Worm (Caenorhabditis elegans) whole organism, L1 larva: ENCODE measurements around the gene nhr-177.

Source experiments
- Y116A8C.19 ChIP-seq: sonication (generic microtip); optimal IDR thresholded peaks from 2 replicates; lab custom pipeline; 2016; ENCODE audit warnings: missing compliant biosample characterization, missing genetic modification characterization, borderline replicate concordance
- alr-1 ChIP-seq: fragments of 200-800 bp; sonication (Bioruptor generic); optimal IDR thresholded peaks from 2 replicates; lab custom pipeline; 2018; ENCODE audit warnings: borderline replicate concordance, mild to moderate bottlenecking, missing genetic modification characterization, missing compliant biosample characterization
- aly-2 ChIP-seq: fragments of 150-350 bp; optimal IDR thresholded peaks from 2 replicates; lab custom pipeline; 2014; ENCODE audit warnings: missing biosample characterization, missing genetic modification characterization
- ceh-63 ChIP-seq: fragments of 200-800 bp; sonication (Bioruptor generic); optimal IDR thresholded peaks from 2 replicates; lab custom pipeline; 2018; ENCODE audit warnings: mild to moderate bottlenecking, missing genetic modification characterization, missing compliant biosample characterization
- ceh-8 ChIP-seq: fragments of 200-800 bp; sonication (Bioruptor generic); optimal IDR thresholded peaks from 2 replicates; lab custom pipeline; 2018; ENCODE audit warnings: mild to moderate bottlenecking, missing genetic modification characterization, moderate library complexity, missing compliant biosample characterization
- ceh-82 ChIP-seq, 3 experiments: fragments of 150-350 bp in 1 of 3; sonication (generic microtip) in 2 of 3; optimal IDR thresholded peaks; 2 replicates each; lab custom pipeline; 2014 to 2017; ENCODE audit warnings: missing biosample characterization in 3 of 3, missing genetic modification characterization in 3 of 3
- efl-1 ChIP-seq, 4 experiments: fragments of 150-350 bp; optimal IDR thresholded peaks in 3 of 4; peaks in 1 of 4; 1 replicate in 1 of 4; 2 replicates in 3 of 4; lab custom pipeline; 2014; ENCODE audit warnings: missing biosample characterization in 2 of 4, missing genetic modification characterization in 2 of 4, missing genetic modification reagents in 2 of 4
- efl-3 ChIP-seq: fragments of 200-800 bp; sonication (Bioruptor generic); optimal IDR thresholded peaks from 2 replicates; lab custom pipeline; 2018; ENCODE audit warnings: mild to moderate bottlenecking, missing genetic modification characterization, missing compliant biosample characterization
- egl-13 ChIP-seq: sonication (generic microtip); optimal IDR thresholded peaks from 2 replicates; lab custom pipeline; 2016; ENCODE audit warnings: missing genotype, missing genetic modification reagents, missing genetic modification characterization, missing compliant biosample characterization
- elt-3 ChIP-seq, 6 experiments: fragments of 150-350 bp in 1 of 6; sonication (generic microtip); optimal IDR thresholded peaks; 2 replicates each; lab custom pipeline; 2017 to 2018; ENCODE audit warnings: missing biosample characterization in 6 of 6, missing genetic modification characterization in 6 of 6, inconsistent platforms in 1 of 6
- ets-5 ChIP-seq: fragments of 200-800 bp; sonication (Bioruptor generic); IDR thresholded peaks from 2 replicates; pipeline ENCODE4 v1.3.6; 2022; ENCODE audit warnings: missing genetic modification characterization, missing compliant biosample characterization
- fkh-10 ChIP-seq: sonication (generic microtip); optimal IDR thresholded peaks from 2 replicates; lab custom pipeline; 2017; ENCODE audit warnings: missing biosample characterization, missing genetic modification reagents, missing genetic modification characterization
- fkh-8 ChIP-seq: sonication (generic microtip); optimal IDR thresholded peaks from 2 replicates; lab custom pipeline; 2016; ENCODE audit warnings: mild to moderate bottlenecking, missing genetic modification characterization, missing compliant biosample characterization
- fos-1 ChIP-seq: fragments of 150-350 bp; optimal IDR thresholded peaks from 2 replicates; lab custom pipeline; 2014; ENCODE audit warnings: missing biosample characterization, missing genetic modification characterization
- hlh-4 ChIP-seq: sonication (generic microtip); optimal IDR thresholded peaks from 2 replicates; lab custom pipeline; 2016; ENCODE audit warnings: mild to moderate bottlenecking, missing genetic modification characterization, missing compliant biosample characterization
- hpl-2 ChIP-seq: fragments of 150-350 bp; optimal IDR thresholded peaks from 2 replicates; lab custom pipeline; 2014; ENCODE audit warnings: missing biosample characterization, missing genetic modification reagents, missing genetic modification characterization
- lin-14 ChIP-seq: fragments of 200-800 bp; sonication (Bioruptor generic); optimal IDR thresholded peaks from 2 replicates; lab custom pipeline; 2018; ENCODE audit warnings: mild to moderate bottlenecking, missing genetic modification characterization, moderate library complexity, missing compliant biosample characterization
- lin-35 ChIP-seq, 2 experiments: fragments of 150-350 bp; optimal IDR thresholded peaks; 2 replicates each; lab custom pipeline; 2014; ENCODE audit warnings: missing biosample characterization in 2 of 2, missing genetic modification characterization in 2 of 2, missing genetic modification reagents in 2 of 2
- lir-3 ChIP-seq: sonication (generic microtip); optimal IDR thresholded peaks from 2 replicates; lab custom pipeline; 2016; ENCODE audit warnings: mild to moderate bottlenecking, missing genetic modification characterization, moderate library complexity, missing compliant biosample characterization; ENCODE audit not compliant: poor library complexity
- lsy-2 ChIP-seq, 2 experiments: fragments of 150-350 bp; optimal IDR thresholded peaks; 2 replicates each; lab custom pipeline; 2014; ENCODE audit warnings: missing biosample characterization in 2 of 2, missing genetic modification characterization in 2 of 2
- mab-9 ChIP-seq: fragments of 200-800 bp; sonication (Bioruptor generic); IDR thresholded peaks from 2 replicates; pipeline ENCODE4 v1.3.6; 2022; ENCODE audit warnings: missing genetic modification reagents, missing genetic modification characterization, missing compliant biosample characterization
- mdl-1 ChIP-seq, 2 experiments: fragments of 150-350 bp; optimal IDR thresholded peaks; 2 replicates each; lab custom pipeline; 2014 to 2017; ENCODE audit warnings: missing biosample characterization in 2 of 2, missing genetic modification characterization in 2 of 2, inconsistent platforms in 1 of 2
- mef-2 ChIP-seq: fragments of 150-350 bp; optimal IDR thresholded peaks from 2 replicates; lab custom pipeline; 2014; ENCODE audit warnings: missing biosample characterization, missing genetic modification characterization
- mep-1 ChIP-seq: fragments of 150-350 bp; optimal IDR thresholded peaks from 2 replicates; lab custom pipeline; 2014; ENCODE audit warnings: missing biosample characterization, missing genetic modification characterization
- nhr-11 ChIP-seq: fragments of 150-350 bp; optimal IDR thresholded peaks from 2 replicates; lab custom pipeline; 2014; ENCODE audit warnings: missing biosample characterization, missing genetic modification characterization
- nhr-12 ChIP-seq: sonication (generic microtip); optimal IDR thresholded peaks from 2 replicates; lab custom pipeline; 2017; ENCODE audit warnings: missing biosample characterization, missing genetic modification characterization
- nhr-19 ChIP-seq: fragments of 200-800 bp; sonication (Bioruptor generic); conservative IDR thresholded peaks from 2 replicates; pipeline ENCODE4 v1.3.6; 2022; ENCODE audit warnings: missing genetic modification characterization, missing compliant biosample characterization
- nhr-77 ChIP-seq: fragments of 150-350 bp; optimal IDR thresholded peaks from 2 replicates; lab custom pipeline; 2014; ENCODE audit warnings: missing biosample characterization, missing genetic modification characterization
- nhr-84 ChIP-seq: sonication (generic microtip); optimal IDR thresholded peaks from 2 replicates; lab custom pipeline; 2017; ENCODE audit warnings: missing biosample characterization, missing genetic modification characterization
- nhr-85 ChIP-seq: sonication (generic microtip); peaks from one replicate; lab custom pipeline; 2016; ENCODE audit warnings: missing genetic modification characterization, inconsistent platforms, missing compliant biosample characterization
- pag-3 ChIP-seq: sonication (generic microtip); optimal IDR thresholded peaks from 2 replicates; lab custom pipeline; 2017; ENCODE audit warnings: missing genetic modification characterization, mild to moderate bottlenecking, missing compliant biosample characterization, antibody characterized with exemption, borderline replicate concordance; ENCODE audit not compliant: insufficient read depth
- pax-3 ChIP-seq: fragments of 200-800 bp; sonication (Bioruptor generic); optimal IDR thresholded peaks from 2 replicates; lab custom pipeline; 2018; ENCODE audit warnings: mild to moderate bottlenecking, missing genetic modification characterization, moderate library complexity, missing compliant biosample characterization
- pqm-1 ChIP-seq: sonication (generic microtip); optimal IDR thresholded peaks from 3 replicates; lab custom pipeline; 2017; ENCODE audit warnings: missing biosample characterization, missing genetic modification characterization
- skn-1 ChIP-seq: fragments of 150-350 bp; optimal IDR thresholded peaks from 2 replicates; lab custom pipeline; 2014; ENCODE audit warnings: missing biosample characterization, missing genetic modification characterization
- snpc-4 ChIP-seq: fragments of 150-350 bp; optimal IDR thresholded peaks from 2 replicates; lab custom pipeline; 2014; ENCODE audit warnings: missing biosample characterization, missing genetic modification characterization
- sptf-1 ChIP-seq: fragments of 150-350 bp; optimal IDR thresholded peaks from 2 replicates; lab custom pipeline; 2014; ENCODE audit warnings: missing biosample characterization, missing genetic modification characterization
- sup-37 ChIP-seq: fragments of 200-800 bp; sonication (Bioruptor generic); optimal IDR thresholded peaks from 2 replicates; lab custom pipeline; 2018; ENCODE audit warnings: mild to moderate bottlenecking, missing genetic modification characterization, missing compliant biosample characterization
- unc-30 ChIP-seq: sonication (generic microtip); optimal IDR thresholded peaks from 2 replicates; lab custom pipeline; 2017; ENCODE audit warnings: missing biosample characterization, missing genetic modification characterization
- ztf-4 ChIP-seq: fragments of 150-350 bp; optimal IDR thresholded peaks from 2 replicates; lab custom pipeline; 2014; ENCODE audit warnings: missing biosample characterization, missing genetic modification characterization

Gene nhr-177

ce11 chrV:1642199-1642598 lies 32.1 kb downstream of the nhr-177 start, which contains the start of gene Y46H3D.1:
Gene Y46H3D.1, plus strand, starts transcription at chrV:1642499.
- TF ChIP-seq Y116A8C.19 (tag; lab: Kevin White, UChicago), result no peak
- TF ChIP-seq lin-14 (GFP tag; lab: Kevin White, UChicago), result no peak
- TF ChIP-seq fkh-10 (GFP tag; lab: Kevin White, UChicago), result no peak
- TF ChIP-seq efl-3 (GFP tag; lab: Kevin White, UChicago), result no peak
- TF ChIP-seq sup-37, result no peak
- TF ChIP-seq nhr-85 (tag; lab: Kevin White, UChicago), result no peak
- no peak for TF ChIP-seq mep-1 (tag; lab: Kevin White, UChicago)
- TF ChIP-seq unc-30 (tag; lab: Kevin White, UChicago), result no peak
- TF ChIP-seq skn-1 (tag; lab: Kevin White, UChicago), result no peak
- no peak for TF ChIP-seq nhr-84 (tag; lab: Kevin White, UChicago)
- no peak for TF ChIP-seq alr-1
- no peak for TF ChIP-seq ceh-82 (tag; optimal IDR thresholded peaks at IDR 0.05; lab: Kevin White, UChicago)
- no peak for TF ChIP-seq sptf-1 (tag; lab: Kevin White, UChicago)
- TF ChIP-seq pax-3 (tag; lab: Kevin White, UChicago), result no peak
- no peak for TF ChIP-seq nhr-19
- no peak for TF ChIP-seq nhr-77 (tag; lab: Kevin White, UChicago)
- no peak for TF ChIP-seq mab-9 (GFP tag; lab: Robert Waterston, UW)
- TF ChIP-seq ets-5 (GFP tag; lab: Robert Waterston, UW), result no peak
- TF ChIP-seq ztf-4 (tag; lab: Kevin White, UChicago), result no peak

- TF ChIP-seq aly-2 (tag; lab: Kevin White, UChicago) (no peak), ceh-8 (GFP tag; lab: Kevin White, UChicago) (no peak), elt-3 (tag; optimal IDR thresholded peaks at IDR 0.05; lab: Kevin White, UChicago) (no peak), nhr-77 (tag; lab: Kevin White, UChicago) (no peak), efl-1 (optimal IDR thresholded peaks at IDR 0.05; lab: Kevin White, UChicago) (no peak), efl-1 (GFP tag; optimal IDR thresholded peaks at IDR 0.05 in 1 of 2; lab: Kevin White, UChicago) (no peak), hlh-4 (tag; lab: Kevin White, UChicago) (no peak)
Observed at ce11 chrV:1642768-1643167, 32.7 kb downstream of the nhr-177 start.

ce11 chrV:1643886-1644285 lies 33.8 kb downstream of the nhr-177 start, which contains the start of gene alh-2:
Gene alh-2, plus strand, starts transcription at chrV:1644169.
- TF ChIP-seq hpl-2 (GFP tag; lab: Kevin White, UChicago) (no peak), unc-30 (tag; lab: Kevin White, UChicago) (no peak), nhr-84 (tag; lab: Kevin White, UChicago) (no peak), nhr-85 (tag; lab: Kevin White, UChicago) (no peak), pag-3 (no peak)

ce11 chrV:1648000-1648399 lies 37.9 kb downstream of the nhr-177 start, which contains the start of gene irld-45:
Gene irld-45, plus strand, starts transcription at chrV:1648300.
- TF ChIP-seq pqm-1 (tag; lab: Kevin White, UChicago) (no peak), hpl-2 (GFP tag; lab: Kevin White, UChicago) (no peak), nhr-12 (tag; lab: Kevin White, UChicago) (no peak), nhr-11 (tag; lab: Kevin White, UChicago) (no peak), lir-3 (tag; lab: Kevin White, UChicago) (no peak), lin-35 (GFP tag; optimal IDR thresholded peaks at IDR 0.05; lab: Kevin White, UChicago) (no peak), fkh-8 (tag; lab: Kevin White, UChicago) (no peak), ztf-4 (tag; lab: Kevin White, UChicago) (no peak), mdl-1 (tag; optimal IDR thresholded peaks at IDR 0.05; lab: Kevin White, UChicago) (no peak), mef-2 (tag; lab: Kevin White, UChicago) (no peak), ceh-63 (GFP tag; lab: Kevin White, UChicago) (no peak), snpc-4 (tag; lab: Kevin White, UChicago) (no peak), unc-30 (tag; lab: Kevin White, UChicago) (no peak), lsy-2 (tag; optimal IDR thresholded peaks at IDR 0.05; lab: Kevin White, UChicago) (no peak), egl-13 (tag; lab: Kevin White, UChicago) (no peak), fos-1 (tag; lab: Kevin White, UChicago) (no peak), skn-1 (tag; lab: Kevin White, UChicago) (no peak)
